Fruit fly (Drosophila melanogaster) whole organism, embryonic: ENCODE measurements around the gene hbt.
A peak's percentile ranks its signal among the peaks of the same experiment; 100 is the strongest.

Experiments
- BEAF-32 ChIP-seq: fragments of 200-800 bp; sonication (Bioruptor generic); optimal IDR thresholded peaks from 3 replicates; lab custom pipeline; 2017; ENCODE audit warnings: missing biosample characterization, missing genetic modification characterization, mild to moderate bottlenecking, moderate library complexity, missing genetic modification reagents
- CG1024 ChIP-seq: fragments of 200-800 bp; sonication (Bioruptor generic); IDR thresholded peaks from 2 replicates; pipeline ENCODE4 v1.3.6; 2022; ENCODE audit warnings: missing biosample characterization, missing genetic modification characterization
- CG12391 ChIP-seq: fragments of 200-800 bp; sonication (Bioruptor generic); optimal IDR thresholded peaks from 3 replicates; lab custom pipeline; 2018; ENCODE audit warnings: missing biosample characterization, mild to moderate bottlenecking, missing genetic modification characterization, moderate library complexity
- CG12744 ChIP-seq: fragments of 200-800 bp; sonication (Bioruptor generic); optimal IDR thresholded peaks from 2 replicates; lab custom pipeline; 2016; ENCODE audit warnings: missing biosample characterization, missing genetic modification characterization
- CG13287 ChIP-seq: fragments of 200-800 bp; sonication (Bioruptor generic); IDR thresholded peaks from 2 replicates; pipeline ENCODE4 v1.3.6; 2022; ENCODE audit warnings: missing biosample characterization, missing genetic modification characterization; ENCODE audit not compliant: partially characterized antibody
- CG13624 ChIP-seq: fragments of 200-800 bp; sonication (Bioruptor generic); optimal IDR thresholded peaks from 2 replicates; lab custom pipeline; 2016; ENCODE audit warnings: missing biosample characterization, missing genetic modification characterization
- CG18262 ChIP-seq: fragments of 200-800 bp; optimal IDR thresholded peaks from 3 replicates; lab custom pipeline; 2019; ENCODE audit warnings: missing biosample characterization, mild to moderate bottlenecking, missing genetic modification characterization, moderate library complexity
- CG31441 ChIP-seq: fragments of 200-800 bp; sonication (Bioruptor generic); IDR thresholded peaks from 2 replicates; pipeline ENCODE4 v1.3.6; 2022; ENCODE audit warnings: missing biosample characterization, missing genetic modification characterization
- CG32767 ChIP-seq: fragments of 200-800 bp; sonication (Bioruptor generic); IDR thresholded peaks from 2 replicates; pipeline ENCODE4 v1.3.6; 2022; ENCODE audit warnings: missing biosample characterization, missing genetic modification characterization
- CG32772 ChIP-seq: fragments of 200-800 bp; sonication (Bioruptor generic); IDR thresholded peaks from 2 replicates; pipeline ENCODE4 v1.3.6; 2022; ENCODE audit warnings: missing biosample characterization, missing genetic modification characterization
- CG33557 ChIP-seq: fragments of 200-800 bp; sonication (Bioruptor generic); optimal IDR thresholded peaks from 2 replicates; lab custom pipeline; 2019; ENCODE audit warnings: missing biosample characterization, mild to moderate bottlenecking, missing genetic modification characterization, moderate library complexity
- CG34376 ChIP-seq: fragments of 200-800 bp; sonication (Bioruptor generic); optimal IDR thresholded peaks from 2 replicates; lab custom pipeline; 2018; ENCODE audit warnings: missing biosample characterization, mild to moderate bottlenecking, missing genetic modification characterization
- CG4282 ChIP-seq: fragments of 200-800 bp; sonication (Bioruptor generic); optimal IDR thresholded peaks from 2 replicates; lab custom pipeline; 2016; ENCODE audit warnings: missing biosample characterization, missing genetic modification characterization
- CG5245 ChIP-seq: fragments of 200-800 bp; sonication (Bioruptor generic); optimal IDR thresholded peaks from 3 replicates; lab custom pipeline; 2016; ENCODE audit warnings: missing biosample characterization, missing genetic modification characterization
- CG9437 ChIP-seq: fragments of 200-800 bp; sonication (Bioruptor generic); optimal IDR thresholded peaks from 2 replicates; lab custom pipeline; 2018; ENCODE audit warnings: missing biosample characterization, mild to moderate bottlenecking, missing genetic modification characterization
- CG9932 ChIP-seq: fragments of 200-800 bp; sonication (Bioruptor generic); IDR thresholded peaks from 2 replicates; pipeline ENCODE4 v1.3.6; 2022; ENCODE audit warnings: missing biosample characterization, missing genetic modification characterization
- D19A ChIP-seq: fragments of 200-800 bp; optimal IDR thresholded peaks from 3 replicates; lab custom pipeline; 2019; ENCODE audit warnings: missing biosample characterization, mild to moderate bottlenecking, missing genetic modification characterization, moderate library complexity
- Dad ChIP-seq: fragments of 200-800 bp; sonication (Bioruptor generic); optimal IDR thresholded peaks from 3 replicates; lab custom pipeline; 2016; ENCODE audit warnings: missing biosample characterization, missing genetic modification characterization
- Eip74EF ChIP-seq, 2 experiments: fragments of 200-800 bp in 1 of 2; fragments of >200 bp in 1 of 2; sonication (Bioruptor generic) in 1 of 2; optimal IDR thresholded peaks; 2 replicates each; lab custom pipeline; 2017 to 2019; ENCODE audit warnings: missing biosample characterization in 2 of 2, missing genetic modification characterization in 2 of 2, mild to moderate bottlenecking in 1 of 2, moderate library complexity in 1 of 2
- HLHmδ ChIP-seq: fragments of 200-800 bp; sonication (Bioruptor generic); optimal IDR thresholded peaks from 2 replicates; lab custom pipeline; 2018; ENCODE audit warnings: missing biosample characterization, mild to moderate bottlenecking, missing genetic modification characterization, moderate library complexity
- Hr51 ChIP-seq, 2 experiments: fragments of 200-800 bp; sonication (Bioruptor generic); optimal IDR thresholded peaks; 2 replicates in 1 of 2; 3 replicates in 1 of 2; lab custom pipeline; 2016 to 2018; ENCODE audit warnings: missing biosample characterization in 2 of 2, missing genetic modification characterization in 2 of 2, mild to moderate bottlenecking in 1 of 2, moderate library complexity in 1 of 2
- Mad ChIP-seq: fragments of 200-800 bp; sonication (Bioruptor generic); optimal IDR thresholded peaks from 2 replicates; lab custom pipeline; 2016; ENCODE audit warnings: missing biosample characterization, missing genetic modification characterization
- Max ChIP-seq: fragments of 200-800 bp; sonication (Bioruptor generic); optimal IDR thresholded peaks from 2 replicates; lab custom pipeline; 2016; ENCODE audit warnings: missing biosample characterization, mild to moderate bottlenecking, missing genetic modification characterization
- Neu2 ChIP-seq: fragments of 200-800 bp; sonication (Bioruptor generic); optimal IDR thresholded peaks from 3 replicates; lab custom pipeline; 2016; ENCODE audit warnings: missing biosample characterization, missing genetic modification characterization, borderline replicate concordance
- Nf-YB ChIP-seq: fragments of 200-800 bp; sonication (Bioruptor generic); optimal IDR thresholded peaks from 3 replicates; lab custom pipeline; 2019; ENCODE audit warnings: missing biosample characterization, mild to moderate bottlenecking, missing genetic modification characterization, moderate library complexity
- Nf-YC ChIP-seq: fragments of 200-800 bp; optimal IDR thresholded peaks from 3 replicates; lab custom pipeline; 2019; ENCODE audit warnings: missing biosample characterization, mild to moderate bottlenecking, missing genetic modification characterization, moderate library complexity
- Oli ChIP-seq: fragments of 200-800 bp; sonication (Bioruptor generic); optimal IDR thresholded peaks from 2 replicates; lab custom pipeline; 2018; ENCODE audit warnings: missing biosample characterization, mild to moderate bottlenecking, missing genetic modification characterization, moderate library complexity
- Rfx ChIP-seq: fragments of 200-800 bp; sonication (Bioruptor generic); IDR thresholded peaks from 2 replicates; pipeline ENCODE4 v1.3.6; 2022; ENCODE audit warnings: missing biosample characterization, missing genetic modification characterization
- Xbp1 ChIP-seq: fragments of 200-800 bp; sonication (Bioruptor generic); optimal IDR thresholded peaks from 3 replicates; lab custom pipeline; 2016; ENCODE audit warnings: missing biosample characterization, mild to moderate bottlenecking, missing genetic modification characterization
- amos ChIP-seq: fragments of 200-800 bp; sonication (Bioruptor generic); IDR thresholded peaks from 2 replicates; pipeline ENCODE4 v1.3.6; 2022; ENCODE audit warnings: missing biosample characterization, missing genetic modification characterization; ENCODE audit not compliant: partially characterized antibody
- bab2 ChIP-seq: fragments of 200-800 bp; sonication (Bioruptor generic); optimal IDR thresholded peaks from 2 replicates; lab custom pipeline; 2016; ENCODE audit warnings: missing biosample characterization, missing genetic modification characterization
- bsh ChIP-seq, 2 experiments: fragments of 200-800 bp; sonication (Bioruptor generic); optimal IDR thresholded peaks; 2 replicates each; lab custom pipeline; 2017 to 2018; ENCODE audit warnings: mild to moderate bottlenecking in 2 of 2, missing biosample characterization in 2 of 2, missing genetic modification characterization in 2 of 2, moderate library complexity in 1 of 2
- chif ChIP-seq, 2 experiments: fragments of 200-800 bp; sonication (Bioruptor generic); optimal IDR thresholded peaks; 3 replicates each; lab custom pipeline; 2016; ENCODE audit warnings: missing biosample characterization in 2 of 2, missing genetic modification characterization in 2 of 2
- crp ChIP-seq, 2 experiments: fragments of 200-800 bp; sonication (Bioruptor generic); optimal IDR thresholded peaks; 2 replicates in 1 of 2; 3 replicates in 1 of 2; lab custom pipeline; 2017; ENCODE audit warnings: missing biosample characterization in 2 of 2, missing genetic modification characterization in 2 of 2, mild to moderate bottlenecking in 1 of 2, moderate library complexity in 1 of 2
- dati ChIP-seq: fragments of 200-800 bp; sonication (Bioruptor generic); IDR thresholded peaks from 2 replicates; pipeline ENCODE4 v1.3.6; 2022; ENCODE audit warnings: missing biosample characterization, missing genetic modification characterization
- disco-r ChIP-seq: fragments of 200-800 bp; sonication (Bioruptor generic); optimal IDR thresholded peaks from 2 replicates; lab custom pipeline; 2016; ENCODE audit warnings: missing biosample characterization, missing genetic modification characterization
- gem ChIP-seq: fragments of 200-800 bp; sonication (Bioruptor generic); optimal IDR thresholded peaks from 2 replicates; lab custom pipeline; 2019; ENCODE audit warnings: missing biosample characterization, mild to moderate bottlenecking, missing genetic modification characterization, moderate library complexity
- hb ChIP-seq: fragments of 200-800 bp; sonication (Bioruptor generic); IDR thresholded peaks from 3 replicates; pipeline ENCODE4 v1.3.6; 2022; ENCODE audit warnings: missing biosample characterization, missing genetic modification characterization; ENCODE audit not compliant: partially characterized antibody
- hbn ChIP-seq: fragments of 200-800 bp; sonication (Bioruptor generic); IDR thresholded peaks from 2 replicates; pipeline ENCODE4 v1.3.6; 2022; ENCODE audit warnings: missing biosample characterization, missing genetic modification characterization; ENCODE audit not compliant: partially characterized antibody
- lilli ChIP-seq: fragments of 200-800 bp; sonication (Bioruptor generic); optimal IDR thresholded peaks from 3 replicates; lab custom pipeline; 2016; ENCODE audit warnings: missing biosample characterization, missing genetic modification characterization
- peb ChIP-seq: fragments of 200-800 bp; sonication (Bioruptor generic); IDR thresholded peaks from 2 replicates; pipeline ENCODE4 v1.3.6; 2022; ENCODE audit warnings: missing biosample characterization, missing genetic modification characterization
- ranshi ChIP-seq: fragments of 200-800 bp; sonication (Bioruptor generic); IDR thresholded peaks from 2 replicates; pipeline ENCODE4 v1.3.6; 2022; ENCODE audit warnings: missing biosample characterization, missing genetic modification characterization
- rib ChIP-seq: fragments of 200-800 bp; sonication (Bioruptor generic); IDR thresholded peaks from 2 replicates; pipeline ENCODE4 v1.3.6; 2022; ENCODE audit warnings: missing biosample characterization, missing genetic modification characterization
- sc ChIP-seq, 3 experiments: fragments of >200 bp in 2 of 3; fragments of 200-800 bp in 1 of 3; sonication (Bioruptor generic) in 1 of 3; optimal IDR thresholded peaks; 2 replicates in 2 of 3; 3 replicates in 1 of 3; lab custom pipeline; 2017; ENCODE audit warnings: mild to moderate bottlenecking in 1 of 3, missing biosample characterization in 1 of 3, missing genetic modification characterization in 1 of 3, missing genetic modification reagents in 1 of 3
- sens ChIP-seq: fragments of 200-800 bp; sonication (Bioruptor generic); peaks from one replicate; lab custom pipeline; 2016; ENCODE audit warnings: missing biosample characterization, missing genetic modification characterization
- tio ChIP-seq: fragments of 200-800 bp; sonication (Bioruptor generic); optimal IDR thresholded peaks from 2 replicates; lab custom pipeline; 2017; ENCODE audit warnings: missing biosample characterization, missing genetic modification characterization, inconsistent platforms
- tup ChIP-seq: fragments of 200-800 bp; sonication (Bioruptor generic); optimal IDR thresholded peaks from 2 replicates; lab custom pipeline; 2016; ENCODE audit warnings: missing biosample characterization, mild to moderate bottlenecking, missing genetic modification characterization, moderate library complexity
- twi ChIP-seq: fragments of 200-800 bp; optimal IDR thresholded peaks from 2 replicates; lab custom pipeline; 2019; ENCODE audit warnings: missing biosample characterization, mild to moderate bottlenecking, missing genetic modification characterization, moderate library complexity
- vfl ChIP-seq: fragments of 200-800 bp; sonication (Bioruptor generic); optimal IDR thresholded peaks from 2 replicates; lab custom pipeline; 2016; ENCODE audit warnings: missing biosample characterization, missing genetic modification characterization
- zf30C ChIP-seq: fragments of 200-800 bp; sonication (Bioruptor generic); optimal IDR thresholded peaks from 3 replicates; lab custom pipeline; 2018; ENCODE audit warnings: missing biosample characterization, mild to moderate bottlenecking, missing genetic modification characterization

hbt gene

dm6 chr2L:13367378-13367777, 36.5 kb upstream of the hbt start, which contains the start of gene Tap42 (continued):
- TF ChIP-seq vfl (GFP tag; lab: Kevin White, UChicago) (no peak), Rfx (GFP tag; lab: Robert Waterston, UW) (peak; percentile 61), bsh (GFP tag; optimal IDR thresholded peaks at IDR 0.05; lab: Kevin White, UChicago) (peak in 1 of 2 experiments; percentile 13), zf30C (GFP tag; lab: Kevin White, UChicago) (no peak), gem (peak; percentile 51), CG32772 (no peak), CG5245 (GFP tag; lab: Kevin White, UChicago) (no peak), Xbp1 (peak; percentile 28), BEAF-32 (GFP tag; lab: Kevin White, UChicago) (peak; percentile 10), tup (GFP tag; lab: Kevin White, UChicago) (no peak), sc (optimal IDR thresholded peaks at IDR 0.05; lab: Kevin White, UChicago) (no peak), sc (GFP tag; optimal IDR thresholded peaks at IDR 0.05; lab: Kevin White, UChicago) (no peak), Dad (GFP tag; lab: Kevin White, UChicago) (no peak), Eip74EF (GFP tag; optimal IDR thresholded peaks at IDR 0.05; lab: Kevin White, UChicago) (no peak), CG4282 (GFP tag; lab: Kevin White, UChicago) (no peak), CG31441 (GFP tag; lab: Robert Waterston, UW) (no peak), Nf-YC (tag; lab: Kevin White, UChicago) (peak; percentile 34), disco-r (no peak), CG12391 (peak; percentile 42), rib (GFP tag; lab: Robert Waterston, UW) (peak; percentile 81; the same call in 1 of the 2 replicates), amos (GFP tag; lab: Robert Waterston, UW) (no peak), D19A (tag; lab: Kevin White, UChicago) (no peak), CG13287 (peak; percentile 24; the same call in 1 of the 2 replicates), CG18262 (peak; percentile 9), lilli (GFP tag; lab: Kevin White, UChicago) (peak; percentile 51), Neu2 (no peak), Nf-YB (GFP tag; lab: Kevin White, UChicago) (no peak), peb (GFP tag; lab: Robert Waterston, UW) (no peak), CG34376 (GFP tag; lab: Kevin White, UChicago) (peak; percentile 35), CG13624 (GFP tag; lab: Kevin White, UChicago) (no peak), CG12744 (GFP tag; lab: Kevin White, UChicago) (peak; percentile 13), CG32767 (GFP tag; lab: Robert Waterston, UW) (no peak), tio (GFP tag; lab: Kevin White, UChicago) (no peak), Mad (GFP tag; lab: Kevin White, UChicago) (peak; percentile 26), Max (GFP tag; lab: Kevin White, UChicago) (no peak), crp (GFP tag; optimal IDR thresholded peaks at IDR 0.05; lab: Kevin White, UChicago) (peak; percentile 27 to 90), chif (GFP tag; optimal IDR thresholded peaks at IDR 0.05; lab: Kevin White, UChicago) (no peak), ranshi (GFP tag; lab: Robert Waterston, UW) (no peak), Oli (tag; lab: Kevin White, UChicago) (no peak), bab2 (GFP tag; lab: Kevin White, UChicago) (no peak), CG33557 (GFP tag; lab: Kevin White, UChicago) (no peak), hb (GFP tag; lab: Robert Waterston, UW) (no peak), CG1024 (GFP tag; lab: Robert Waterston, UW) (no peak), twi (tag; lab: Kevin White, UChicago) (peak; percentile 11), hbn (GFP tag; lab: Robert Waterston, UW) (no peak), HLHmδ (GFP tag; lab: Kevin White, UChicago) (no peak), CG9437 (no peak), Hr51 (GFP tag; optimal IDR thresholded peaks at IDR 0.05; lab: Kevin White, UChicago) (peak in 1 of 2 experiments; percentile 17), CG9932 (peak; percentile 53), dati (GFP tag; lab: Robert Waterston, UW) (no peak), sens (GFP tag; lab: Kevin White, UChicago) (peak; percentile 61)
